Worm (Caenorhabditis elegans) whole organism, late embryonic: Measurements from ENCODE around the gene slc-25A21.

ENCODE experiments used
- C08G9.2 ChIP-seq: sonication (generic microtip); optimal IDR thresholded peaks from 2 replicates; lab custom pipeline; 2016; ENCODE audit warnings: mild to moderate bottlenecking, missing genetic modification characterization, moderate library complexity, missing compliant biosample characterization
- ama-1 ChIP-seq: fragments of 150-350 bp; optimal IDR thresholded peaks from 2 replicates; lab custom pipeline; 2014
- ceh-2 ChIP-seq: sonication (generic microtip); optimal IDR thresholded peaks from 2 replicates; lab custom pipeline; 2016; ENCODE audit warnings: missing genotype, missing genetic modification characterization, missing compliant biosample characterization
- ceh-30 ChIP-seq: fragments of 150-350 bp; optimal IDR thresholded peaks from 2 replicates; lab custom pipeline; 2014; ENCODE audit warnings: missing biosample characterization, missing genetic modification characterization
- dve-1 ChIP-seq: sonication (generic microtip); optimal IDR thresholded peaks from 2 replicates; lab custom pipeline; 2017; ENCODE audit warnings: antibody characterized with exemption, mild to moderate bottlenecking, missing genetic modification characterization, missing compliant biosample characterization
- unc-86 ChIP-seq: sonication (generic microtip); optimal IDR thresholded peaks from 2 replicates; lab custom pipeline; 2016; ENCODE audit warnings: missing genetic modification characterization, missing compliant biosample characterization

ce11 chrX:16204310-16204709 lies 14.7 kb downstream of the slc-25A21 start:
- no peak for TF ChIP-seq unc-86 (tag; lab: Kevin White, UChicago)
- TF ChIP-seq ceh-30, result no peak
- no peak for TF ChIP-seq ceh-2
- no peak for TF ChIP-seq C08G9.2 (tag; lab: Kevin White, UChicago)
- TF ChIP-seq dve-1 (tag; lab: Kevin White, UChicago), result no peak
- TF ChIP-seq ama-1, result no peak
